Fruit fly (Drosophila melanogaster) whole organism, wandering third instar larva: Measurements from ENCODE around the gene CG17754.

ENCODE experiments used
- HLH106 ChIP-seq: fragments of 200-800 bp; optimal IDR thresholded peaks from 3 replicates; lab custom pipeline; 2019; ENCODE audit warnings: missing biosample characterization, mild to moderate bottlenecking, missing genetic modification characterization, moderate library complexity
- Mio ChIP-seq: sonication (Bioruptor generic); optimal IDR thresholded peaks from 2 replicates; lab custom pipeline; 2016; ENCODE audit warnings: missing biosample characterization, missing genetic modification characterization
- foxo ChIP-seq, 2 experiments: fragments of 200-800 bp; sonication (Bioruptor generic); optimal IDR thresholded peaks; 2 replicates in 1 of 2; 3 replicates in 1 of 2; lab custom pipeline; 2016 to 2017; ENCODE audit warnings: missing biosample characterization in 2 of 2, missing genetic modification characterization in 2 of 2
- psq ChIP-seq: fragments of 200-800 bp; sonication (Bioruptor generic); optimal IDR thresholded peaks from 3 replicates; lab custom pipeline; 2017; ENCODE audit warnings: missing biosample characterization, mild to moderate bottlenecking, missing genetic modification characterization, moderate library complexity
- rgr ChIP-seq: fragments of 200-800 bp; sonication (Bioruptor generic); optimal IDR thresholded peaks from 3 replicates; lab custom pipeline; 2016; ENCODE audit warnings: missing biosample characterization, mild to moderate bottlenecking, missing genetic modification characterization
- sage ChIP-seq: fragments of 200-800 bp; sonication (Bioruptor generic); optimal IDR thresholded peaks from 2 replicates; lab custom pipeline; 2016; ENCODE audit warnings: missing biosample characterization, mild to moderate bottlenecking, missing genetic modification characterization

dm6 chrX:9210787-9211186 lies 39.4 kb upstream of the CG17754 start, which contains the start of gene SmydA-9:
- TF ChIP-seq psq (GFP tag; lab: Kevin White, UChicago): no peak
- peak; percentile 48 for TF ChIP-seq HLH106 (tag; lab: Kevin White, UChicago)
- TF ChIP-seq Mio: no peak
- TF ChIP-seq sage: no peak
- no peak for TF ChIP-seq rgr (GFP tag; lab: Kevin White, UChicago)
- no peak for TF ChIP-seq foxo (GFP tag; optimal IDR thresholded peaks at IDR 0.05; lab: Kevin White, UChicago)
